Worm (Caenorhabditis elegans) whole organism, L4 larva: Measurements from ENCODE around the gene pqn-42.

Experiments
- F26F4.8 ChIP-seq: fragments of 200-800 bp; sonication (Bioruptor generic); conservative IDR thresholded peaks from 2 replicates; pipeline ENCODE4 v1.3.6; 2022; ENCODE audit warnings: missing genetic modification characterization, missing compliant biosample characterization
- R02D3.7 ChIP-seq: fragments of 150-350 bp; sonication (generic microtip); optimal IDR thresholded peaks from 3 replicates; lab custom pipeline; 2014; ENCODE audit warnings: missing biosample characterization, missing genetic modification characterization
- ZK337.2 ChIP-seq: fragments of 200-800 bp; sonication (Bioruptor generic); IDR thresholded peaks from 2 replicates; pipeline ENCODE4 v1.3.6; 2022; ENCODE audit warnings: missing genetic modification reagents, missing genetic modification characterization, missing compliant biosample characterization
- aha-1 ChIP-seq: fragments of 150-350 bp; peaks from one replicate; lab custom pipeline; 2014; ENCODE audit warnings: missing biosample characterization, missing genetic modification characterization
- attf-4 ChIP-seq: sonication (generic microtip); optimal IDR thresholded peaks from 3 replicates; lab custom pipeline; 2017; ENCODE audit warnings: missing biosample characterization, missing genetic modification characterization
- ceh-28 ChIP-seq: fragments of 150-350 bp; optimal IDR thresholded peaks from 2 replicates; lab custom pipeline; 2014; ENCODE audit warnings: missing biosample characterization, missing genetic modification reagents, missing genetic modification characterization
- ceh-44 ChIP-seq: fragments of 200-800 bp; sonication (Bioruptor generic); IDR thresholded peaks from 2 replicates; pipeline ENCODE4 v1.3.6; 2022; ENCODE audit warnings: missing genetic modification reagents, missing genetic modification characterization, missing compliant biosample characterization
- ces-1 ChIP-seq: fragments of 150-350 bp; sonication (generic microtip); optimal IDR thresholded peaks from 4 replicates; lab custom pipeline; 2014; ENCODE audit warnings: missing biosample characterization, missing genetic modification reagents, missing genetic modification characterization
- dpl-1 ChIP-seq: fragments of 150-350 bp; optimal IDR thresholded peaks from 2 replicates; lab custom pipeline; 2014; ENCODE audit warnings: missing biosample characterization, missing genetic modification reagents, missing genetic modification characterization
- duxl-1 ChIP-seq: sonication (generic microtip); optimal IDR thresholded peaks from 2 replicates; lab custom pipeline; 2016; ENCODE audit warnings: mild to moderate bottlenecking, missing genetic modification characterization, moderate library complexity, missing compliant biosample characterization; ENCODE audit not compliant: poor library complexity
- lin-1 ChIP-seq: fragments of 200-800 bp; sonication (Bioruptor generic); IDR thresholded peaks from 2 replicates; pipeline ENCODE4 v1.3.6; 2022; ENCODE audit warnings: missing genetic modification reagents, missing genetic modification characterization, missing compliant biosample characterization
- lin-13 ChIP-seq: fragments of 150-350 bp; optimal IDR thresholded peaks from 2 replicates; lab custom pipeline; 2014; ENCODE audit warnings: missing biosample characterization, missing genetic modification reagents, missing genetic modification characterization
- lin-38 ChIP-seq: fragments of 200-800 bp; sonication (Bioruptor generic); IDR thresholded peaks from 2 replicates; pipeline ENCODE4 v1.3.6; 2022; ENCODE audit warnings: missing genetic modification reagents, missing genetic modification characterization, missing compliant biosample characterization
- lin-39 ChIP-seq: fragments of 150-350 bp; optimal IDR thresholded peaks from 2 replicates; lab custom pipeline; 2014; ENCODE audit warnings: missing biosample characterization, missing genetic modification reagents, missing genetic modification characterization
- lir-3 ChIP-seq: sonication (generic microtip); optimal IDR thresholded peaks from 2 replicates; lab custom pipeline; 2016; ENCODE audit warnings: mild to moderate bottlenecking, missing genetic modification characterization, missing compliant biosample characterization
- lsy-2 ChIP-seq, 2 experiments: fragments of 150-350 bp in 1 of 2; sonication (generic microtip) in 1 of 2; optimal IDR thresholded peaks; 2 replicates each; lab custom pipeline; 2014 to 2017; ENCODE audit warnings: missing biosample characterization in 2 of 2, missing genetic modification characterization in 2 of 2
- nhr-11 ChIP-seq: fragments of 150-350 bp; optimal IDR thresholded peaks from 2 replicates; lab custom pipeline; 2014; ENCODE audit warnings: missing biosample characterization, missing genetic modification characterization
- nhr-111 ChIP-seq: fragments of 200-800 bp; sonication (Bioruptor generic); optimal IDR thresholded peaks from 2 replicates; lab custom pipeline; 2018; ENCODE audit warnings: mild to moderate bottlenecking, missing genetic modification characterization, missing compliant biosample characterization
- nhr-28 ChIP-seq: fragments of 150-350 bp; optimal IDR thresholded peaks from 2 replicates; lab custom pipeline; 2014; ENCODE audit warnings: missing biosample characterization, missing genetic modification characterization
- nhr-76 ChIP-seq: fragments of 150-350 bp; optimal IDR thresholded peaks from 2 replicates; lab custom pipeline; 2014; ENCODE audit warnings: missing biosample characterization, missing genetic modification characterization
- pha-4 ChIP-seq, 2 experiments: fragments of 150-350 bp in 1 of 2; fragments of 200-800 bp in 1 of 2; sonication (Bioruptor generic) in 1 of 2; IDR thresholded peaks in 1 of 2; optimal IDR thresholded peaks in 1 of 2; 2 replicates each; pipeline versions ENCODE4 v1.3.6 to Lab custom; 2014 to 2022; ENCODE audit warnings: missing genetic modification characterization in 2 of 2, missing genetic modification reagents in 2 of 2, missing biosample characterization in 1 of 2, missing compliant biosample characterization in 1 of 2
- php-3 ChIP-seq: fragments of 200-800 bp; sonication (Bioruptor generic); IDR thresholded peaks from 2 replicates; pipeline ENCODE4 v1.3.6; 2022; ENCODE audit warnings: missing genetic modification reagents, missing genetic modification characterization, missing compliant biosample characterization
- pqm-1 ChIP-seq: sonication (generic microtip); optimal IDR thresholded peaks from 2 replicates; lab custom pipeline; 2017; ENCODE audit warnings: missing biosample characterization, missing genetic modification characterization
- rbr-2 ChIP-seq: sonication (generic microtip); optimal IDR thresholded peaks from 2 replicates; lab custom pipeline; 2016; ENCODE audit warnings: missing genotype, missing genetic modification characterization, missing compliant biosample characterization
- set-16 ChIP-seq: fragments of 200-800 bp; sonication (Bioruptor generic); IDR thresholded peaks from 2 replicates; pipeline ENCODE4 v1.3.6; 2022; ENCODE audit warnings: missing genetic modification reagents, missing genetic modification characterization, missing compliant biosample characterization
- skn-1 ChIP-seq: fragments of 150-350 bp; optimal IDR thresholded peaks from 2 replicates; lab custom pipeline; 2014; ENCODE audit warnings: missing biosample characterization, missing genetic modification characterization
- spr-1 ChIP-seq: sonication (generic microtip); optimal IDR thresholded peaks from 2 replicates; lab custom pipeline; 2016; ENCODE audit warnings: mild to moderate bottlenecking, missing genetic modification characterization, missing compliant biosample characterization
- tra-1 ChIP-seq: fragments of 200-800 bp; sonication (Bioruptor generic); IDR thresholded peaks from 2 replicates; pipeline ENCODE4 v1.3.6; 2022; ENCODE audit warnings: missing genetic modification reagents, missing genetic modification characterization, missing compliant biosample characterization
- unc-130 ChIP-seq: sonication (generic microtip); optimal IDR thresholded peaks from 2 replicates; lab custom pipeline; 2016; ENCODE audit warnings: missing genetic modification reagents, missing genetic modification characterization, missing compliant biosample characterization
- unc-62 ChIP-seq, 3 experiments: fragments of 150-350 bp in 1 of 3; sonication (generic microtip); optimal IDR thresholded peaks in 2 of 3; peaks in 1 of 3; 1 replicate in 1 of 3; 2 replicates in 2 of 3; lab custom pipeline; 2014 to 2017; ENCODE audit warnings: missing biosample characterization in 3 of 3, missing genetic modification characterization in 3 of 3, missing genetic modification reagents in 3 of 3, missing genotype in 1 of 3
- zip-2 ChIP-seq: fragments of 150-350 bp; optimal IDR thresholded peaks from 2 replicates; lab custom pipeline; 2014; ENCODE audit warnings: missing biosample characterization, missing genetic modification characterization

The pqn-42 gene

ce11 chrII:2479047-2479446, 20.3 kb upstream of the pqn-42 start, which contains the start of gene F53G2.12:
TSS of gene F53G2.12 (minus strand) at chrII:2479090.
- TF ChIP-seq tra-1 (GFP tag; lab: Robert Waterston, UW) = no peak
- peak; percentile 10 for TF ChIP-seq unc-130 (GFP tag; lab: Kevin White, UChicago)
- TF ChIP-seq dpl-1 = peak; percentile 30
- peak; percentile 45 for TF ChIP-seq lin-38

ce11 chrII:2478543-2478942, 19.8 kb upstream of the pqn-42 start, which contains the start of gene mnat-1:
TSS of gene mnat-1 (minus strand) at chrII:2478643.
- TF ChIP-seq lin-39 (no peak), spr-1 (tag; lab: Kevin White, UChicago) (no peak), rbr-2 (tag; lab: Kevin White, UChicago) (no peak), ces-1 (GFP tag; lab: Kevin White, UChicago) (no peak), unc-62 (GFP tag; optimal IDR thresholded peaks at IDR 0.05 in 1 of 2; lab: Kevin White, UChicago) (no peak), unc-62 (tag; optimal IDR thresholded peaks at IDR 0.05; lab: Kevin White, UChicago) (no peak), nhr-28 (tag; lab: Kevin White, UChicago) (no peak), lin-13 (no peak), duxl-1 (tag; lab: Kevin White, UChicago) (no peak), lir-3 (tag; lab: Kevin White, UChicago) (no peak), attf-4 (tag; lab: Kevin White, UChicago) (no peak), nhr-11 (tag; lab: Kevin White, UChicago) (no peak), pha-4 (GFP tag; IDR thresholded peaks at IDR 0.05; lab: Robert Waterston, UW) (no peak), pha-4 (tag; optimal IDR thresholded peaks at IDR 0.05; lab: Kevin White, UChicago) (no peak), tra-1 (GFP tag; lab: Robert Waterston, UW) (no peak), ceh-44 (GFP tag; lab: Robert Waterston, UW) (no peak), unc-130 (GFP tag; lab: Kevin White, UChicago) (no peak), R02D3.7 (tag; lab: Kevin White, UChicago) (no peak), nhr-76 (tag; lab: Kevin White, UChicago) (no peak), lin-1 (no peak), pqm-1 (tag; lab: Kevin White, UChicago) (no peak), skn-1 (tag; lab: Kevin White, UChicago) (no peak)

ce11 chrII:2473270-2473669, 14.5 kb upstream of the pqn-42 start, which contains the start of gene tsr-1:
TSS of gene tsr-1 (minus strand) at chrII:2473370.
- TF ChIP-seq ZK337.2 (GFP tag; lab: Robert Waterston, UW) (no peak), aha-1 (peak; percentile 2)

DNA sequence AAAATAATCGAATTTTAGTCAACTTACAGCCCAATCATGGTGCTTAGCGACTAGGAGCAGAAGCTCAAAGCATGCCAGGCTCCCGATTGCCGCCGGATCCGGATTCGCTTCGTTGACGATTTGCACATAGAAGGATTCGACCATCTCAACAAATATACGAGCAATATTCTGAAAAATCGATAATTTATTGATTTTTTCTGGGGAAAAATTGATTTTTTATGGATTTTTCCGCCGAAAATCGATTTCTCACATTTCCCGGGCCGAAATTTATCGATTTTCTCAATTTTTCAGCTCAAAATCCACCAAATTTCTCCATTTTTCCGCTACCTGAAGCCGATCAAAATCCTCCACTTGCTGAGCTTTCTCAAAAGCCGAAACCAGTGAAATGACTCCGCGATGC, 10.1 kb upstream of the pqn-42 start:
- no peak for TF ChIP-seq pha-4 (GFP tag; IDR thresholded peaks at IDR 0.05; lab: Robert Waterston, UW)
- TF ChIP-seq pha-4 (tag; optimal IDR thresholded peaks at IDR 0.05; lab: Kevin White, UChicago) = no peak
- no peak for TF ChIP-seq zip-2 (tag; lab: Kevin White, UChicago)
- TF ChIP-seq ceh-28 (tag; lab: Kevin White, UChicago) = peak; percentile 83
- peak; percentile 87 for TF ChIP-seq aha-1
- TF ChIP-seq, all 104 proteins: peak for 2

DNA sequence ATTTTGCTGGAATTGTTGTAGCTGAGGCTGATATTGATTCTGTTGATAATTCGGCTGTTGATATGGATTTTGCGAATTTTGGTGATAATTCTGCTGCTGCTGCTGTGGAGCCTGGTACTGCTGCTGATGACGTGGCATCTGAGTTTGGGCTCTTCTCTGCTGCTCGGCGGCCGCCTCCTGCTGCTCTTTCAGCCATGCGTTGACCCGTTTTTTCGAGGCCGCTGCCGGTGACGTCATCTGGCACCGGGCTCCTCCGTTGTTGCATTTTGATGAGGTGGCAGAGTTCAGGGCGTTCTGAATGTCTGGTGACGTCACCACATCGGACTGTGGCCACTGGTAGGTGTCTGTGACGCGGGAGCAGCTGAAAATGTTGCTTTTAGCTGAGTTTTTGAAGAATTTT, 1.8 kb downstream of the pqn-42 start:
- TF ChIP-seq set-16 = peak; percentile 87
- TF ChIP-seq nhr-111 (GFP tag; lab: Kevin White, UChicago) = no peak

ce11 chrII:2455931-2456576, 2.7 kb downstream of the pqn-42 start:
- TF ChIP-seq php-3 (GFP tag; lab: Robert Waterston, UW) = no peak
- TF ChIP-seq aha-1 = peak; percentile 86
- TF ChIP-seq F26F4.8 (GFP tag; lab: Robert Waterston, UW) = no peak
- TF ChIP-seq unc-130 (GFP tag; lab: Kevin White, UChicago) = no peak
- peak; percentile 56 for TF ChIP-seq lin-13
- peak in 1 of 2 experiments; percentile 61 for TF ChIP-seq lsy-2 (tag; optimal IDR thresholded peaks at IDR 0.05; lab: Kevin White, UChicago)
